Worm (Caenorhabditis elegans) whole organism, late embryonic: ENCODE measurements around the gene B0348.10.

Experiments
- ama-1 ChIP-seq: fragments of 150-350 bp; optimal IDR thresholded peaks from 2 replicates; lab custom pipeline; 2014
- tbx-7 ChIP-seq: sonication (generic microtip); optimal IDR thresholded peaks from 2 replicates; lab custom pipeline; 2016; ENCODE audit warnings: missing genotype, missing genetic modification characterization, missing compliant biosample characterization

DNA sequence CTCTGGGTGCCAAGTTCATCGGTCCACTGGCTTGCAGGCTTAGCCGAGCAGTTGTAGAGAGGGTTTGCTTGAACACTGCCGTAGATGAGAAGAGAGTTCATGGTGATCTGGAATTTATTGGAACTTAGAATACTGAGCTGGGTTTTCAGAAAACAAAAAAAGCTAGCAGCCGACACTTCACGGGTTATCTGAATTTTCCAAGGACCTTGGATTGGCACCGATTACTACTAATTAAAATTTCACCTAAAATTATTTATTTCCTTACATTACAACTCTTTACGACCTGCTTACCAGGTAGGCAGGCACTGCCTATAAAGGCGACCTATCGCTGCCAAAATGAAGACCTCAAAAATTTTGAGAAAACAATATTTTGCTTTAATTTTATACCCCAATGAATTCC is 47.4 kb upstream of the B0348.10 start, which contains the start of gene srt-52:
- TF ChIP-seq ama-1 (lab: Kevin White, UChicago): no peak
- no peak for TF ChIP-seq tbx-7
